Fruit fly (Drosophila melanogaster) whole organism, adult: Measurements from ENCODE around the gene CG3097.

Source experiments
- CG11617 ChIP-seq: fragments of 200-800 bp; sonication (Bioruptor generic); optimal IDR thresholded peaks from 2 replicates; lab custom pipeline; 2017; ENCODE audit warnings: mild to moderate bottlenecking, missing biosample characterization, missing genetic modification reagents, missing genetic modification characterization
- CG12768 ChIP-seq: fragments of 200-800 bp; sonication (Bioruptor generic); optimal IDR thresholded peaks from 2 replicates; lab custom pipeline; 2017; ENCODE audit warnings: missing biosample characterization, missing genetic modification characterization, mild to moderate bottlenecking, moderate library complexity, missing genetic modification reagents
- CG14711 ChIP-seq: fragments of 200-800 bp; sonication (Bioruptor generic); optimal IDR thresholded peaks from 2 replicates; lab custom pipeline; 2018; ENCODE audit warnings: missing biosample characterization, mild to moderate bottlenecking, missing genetic modification characterization, moderate library complexity
- CG1620 ChIP-seq: fragments of 200-800 bp; sonication (Bioruptor generic); optimal IDR thresholded peaks from 2 replicates; lab custom pipeline; 2016; ENCODE audit warnings: missing biosample characterization, missing genetic modification characterization
- CG33017 ChIP-seq: fragments of 200-800 bp; sonication (Bioruptor generic); optimal IDR thresholded peaks from 2 replicates; lab custom pipeline; 2018; ENCODE audit warnings: missing biosample characterization, mild to moderate bottlenecking, missing genetic modification characterization, moderate library complexity
- CG5204 ChIP-seq: fragments of 200-800 bp; sonication (Bioruptor generic); optimal IDR thresholded peaks from 2 replicates; lab custom pipeline; 2016; ENCODE audit warnings: missing biosample characterization, missing genetic modification characterization
- CG7045 ChIP-seq: fragments of 200-800 bp; sonication (Bioruptor generic); optimal IDR thresholded peaks from 2 replicates; lab custom pipeline; 2017; ENCODE audit warnings: missing biosample characterization, mild to moderate bottlenecking, missing genetic modification characterization
- CG7101 ChIP-seq: fragments of 200-800 bp; sonication (Bioruptor generic); optimal IDR thresholded peaks from 2 replicates; lab custom pipeline; 2018; ENCODE audit warnings: missing biosample characterization, mild to moderate bottlenecking, missing genetic modification characterization, moderate library complexity
- Clk ChIP-seq: fragments of 200-800 bp; sonication (Bioruptor generic); optimal IDR thresholded peaks from 2 replicates; lab custom pipeline; 2017; ENCODE audit warnings: missing biosample characterization, missing genetic modification characterization
- Crg-1 ChIP-seq: fragments of 200-800 bp; sonication (Bioruptor generic); optimal IDR thresholded peaks from 2 replicates; lab custom pipeline; 2016; ENCODE audit warnings: missing biosample characterization, missing genetic modification characterization
- Hr96 ChIP-seq: fragments of 200-800 bp; sonication (Bioruptor generic); optimal IDR thresholded peaks from 2 replicates; lab custom pipeline; 2016; ENCODE audit warnings: missing biosample characterization, missing genetic modification characterization
- Mnt ChIP-seq: fragments of 200-800 bp; sonication (Bioruptor generic); optimal IDR thresholded peaks from 2 replicates; lab custom pipeline; 2016; ENCODE audit warnings: missing biosample characterization, mild to moderate bottlenecking, missing genetic modification characterization
- bab1 ChIP-seq: fragments of 200-800 bp; sonication (Bioruptor generic); optimal IDR thresholded peaks from 3 replicates; lab custom pipeline; 2019; ENCODE audit warnings: missing biosample characterization, mild to moderate bottlenecking, missing genetic modification characterization, moderate library complexity
- cic ChIP-seq: fragments of 200-800 bp; sonication (Bioruptor generic); optimal IDR thresholded peaks from 2 replicates; lab custom pipeline; 2017; ENCODE audit warnings: missing biosample characterization, mild to moderate bottlenecking, missing genetic modification characterization, moderate library complexity
- cnc ChIP-seq, 2 experiments: fragments of >200 bp; optimal IDR thresholded peaks; 2 replicates each; lab custom pipeline; 2017
- kay ChIP-seq: fragments of 200-800 bp; sonication (Bioruptor generic); peaks from one replicate; lab custom pipeline; 2016; ENCODE audit warnings: missing biosample characterization, missing genetic modification characterization, borderline replicate concordance
- ovo ChIP-seq: fragments of 200-800 bp; sonication (Bioruptor generic); optimal IDR thresholded peaks from 2 replicates; lab custom pipeline; 2016; ENCODE audit warnings: missing biosample characterization, missing genetic modification characterization
- pad ChIP-seq: fragments of 200-800 bp; sonication (Bioruptor generic); optimal IDR thresholded peaks from 3 replicates; lab custom pipeline; 2017; ENCODE audit warnings: missing biosample characterization, missing genetic modification characterization, mild to moderate bottlenecking, moderate library complexity, missing genetic modification reagents
- tj ChIP-seq: fragments of 200-800 bp; sonication (Bioruptor generic); optimal IDR thresholded peaks from 3 replicates; lab custom pipeline; 2017; ENCODE audit warnings: missing biosample characterization, mild to moderate bottlenecking, missing genetic modification characterization, moderate library complexity
- toe ChIP-seq: fragments of 200-800 bp; sonication (Bioruptor generic); optimal IDR thresholded peaks from 2 replicates; lab custom pipeline; 2016; ENCODE audit warnings: missing biosample characterization, missing genetic modification characterization

CG3097 gene

dm6 chrX:5776547-5776946, 6.0 kb upstream of the CG3097 start, which contains the start of gene CG42264:
Gene CG42264, minus strand, starts transcription at chrX:5776647.
- TF ChIP-seq Mnt (GFP tag; lab: Kevin White, UChicago) = no peak
- no peak for TF ChIP-seq Hr96 (GFP tag; lab: Kevin White, UChicago)
- TF ChIP-seq CG7045 (GFP tag; lab: Kevin White, UChicago) = no peak
- TF ChIP-seq ovo (GFP tag; lab: Kevin White, UChicago) = no peak
- TF ChIP-seq CG12768 = no peak
- no peak for TF ChIP-seq CG5204 (GFP tag; lab: Kevin White, UChicago)
- TF ChIP-seq cic (GFP tag; lab: Kevin White, UChicago) = no peak
- no peak for TF ChIP-seq pad (GFP tag; lab: Kevin White, UChicago)
- TF ChIP-seq bab1 = no peak
- no peak for TF ChIP-seq toe
- no peak for TF ChIP-seq Crg-1 (GFP tag; lab: Kevin White, UChicago)
- TF ChIP-seq CG7101 (tag; lab: Kevin White, UChicago) = no peak
- no peak for TF ChIP-seq Clk (GFP tag; lab: Kevin White, UChicago)
- TF ChIP-seq CG33017 (tag; lab: Kevin White, UChicago) = no peak
- TF ChIP-seq CG11617 (GFP tag; lab: Kevin White, UChicago) = no peak
- no peak for TF ChIP-seq kay (GFP tag; lab: Kevin White, UChicago)

dm6 chrX:5772409-5772808, 1.8 kb upstream of the CG3097 start:
- TF ChIP-seq pad (GFP tag; lab: Kevin White, UChicago) = no peak
- no peak for TF ChIP-seq CG33017 (tag; lab: Kevin White, UChicago)
- TF ChIP-seq CG11617 (GFP tag; lab: Kevin White, UChicago) = no peak
- no peak for TF ChIP-seq CG7101 (tag; lab: Kevin White, UChicago)
- TF ChIP-seq bab1 = no peak
- no peak for TF ChIP-seq kay (GFP tag; lab: Kevin White, UChicago)
- TF ChIP-seq cnc (optimal IDR thresholded peaks at IDR 0.05; lab: Kevin White, UChicago) = no peak
- no peak for TF ChIP-seq Hr96 (GFP tag; lab: Kevin White, UChicago)
- TF ChIP-seq CG7045 (GFP tag; lab: Kevin White, UChicago) = no peak
- TF ChIP-seq ovo (GFP tag; lab: Kevin White, UChicago) = no peak
- TF ChIP-seq CG5204 (GFP tag; lab: Kevin White, UChicago) = no peak
- TF ChIP-seq tj = no peak
- no peak for TF ChIP-seq CG12768
- no peak for TF ChIP-seq CG1620 (GFP tag; lab: Kevin White, UChicago)
- TF ChIP-seq cic (GFP tag; lab: Kevin White, UChicago) = no peak

- TF ChIP-seq CG33017 (tag; lab: Kevin White, UChicago) = no peak
- TF ChIP-seq CG14711 (tag; lab: Kevin White, UChicago) = no peak
- no peak for TF ChIP-seq CG12768
- TF ChIP-seq tj = no peak
- TF ChIP-seq CG7045 (GFP tag; lab: Kevin White, UChicago) = no peak
- TF ChIP-seq CG1620 (GFP tag; lab: Kevin White, UChicago) = no peak
- no peak for TF ChIP-seq Hr96 (GFP tag; lab: Kevin White, UChicago)
- no peak for TF ChIP-seq toe
- no peak for TF ChIP-seq bab1
- TF ChIP-seq kay (GFP tag; lab: Kevin White, UChicago) = no peak
- TF ChIP-seq Mnt (GFP tag; lab: Kevin White, UChicago) = no peak
- TF ChIP-seq CG5204 (GFP tag; lab: Kevin White, UChicago) = no peak
- no peak for TF ChIP-seq Crg-1 (GFP tag; lab: Kevin White, UChicago)
- no peak for TF ChIP-seq cnc (optimal IDR thresholded peaks at IDR 0.05; lab: Kevin White, UChicago)
Observed at dm6 chrX:5768602-5769251, 1.9 kb downstream of the CG3097 start.

dm6 chrX:5766732-5767131, 3.8 kb downstream of the CG3097 start:
- TF ChIP-seq CG7101 (tag; lab: Kevin White, UChicago) = no peak
- TF ChIP-seq cic (GFP tag; lab: Kevin White, UChicago) = no peak
- TF ChIP-seq ovo (GFP tag; lab: Kevin White, UChicago) = no peak
- no peak for TF ChIP-seq Crg-1 (GFP tag; lab: Kevin White, UChicago)
- no peak for TF ChIP-seq pad (GFP tag; lab: Kevin White, UChicago)
- no peak for TF ChIP-seq CG5204 (GFP tag; lab: Kevin White, UChicago)
- no peak for TF ChIP-seq CG7045 (GFP tag; lab: Kevin White, UChicago)
- no peak for TF ChIP-seq CG33017 (tag; lab: Kevin White, UChicago)
- no peak for TF ChIP-seq tj
- TF ChIP-seq CG1620 (GFP tag; lab: Kevin White, UChicago) = no peak

dm6 chrX:5764001-5764892, 6.3 kb downstream of the CG3097 start, which contains the start of the genes MAPk-Ak2 and CG42699:
Gene MAPk-Ak2, minus strand, starts transcription at chrX:5764203.
Gene CG42699, plus strand, starts transcription at chrX:5764553.
- TF ChIP-seq CG12768 (peak; percentile 86), CG5204 (GFP tag; lab: Kevin White, UChicago) (no peak), CG33017 (tag; lab: Kevin White, UChicago) (peak; percentile 56), CG7045 (GFP tag; lab: Kevin White, UChicago) (peak; percentile 59), cic (GFP tag; lab: Kevin White, UChicago) (peak; percentile 89), Clk (GFP tag; lab: Kevin White, UChicago) (peak; percentile 28), toe (peak; percentile 52), tj (peak; percentile 59), Mnt (GFP tag; lab: Kevin White, UChicago) (peak; percentile 94), CG14711 (tag; lab: Kevin White, UChicago) (peak; percentile 70), pad (GFP tag; lab: Kevin White, UChicago) (peak; percentile 77), bab1 (peak; percentile 63), Crg-1 (GFP tag; lab: Kevin White, UChicago) (peak; percentile 97), CG7101 (tag; lab: Kevin White, UChicago) (peak; percentile 90), cnc (optimal IDR thresholded peaks at IDR 0.05; lab: Kevin White, UChicago) (no peak), kay (GFP tag; lab: Kevin White, UChicago) (peak; percentile 85), Hr96 (GFP tag; lab: Kevin White, UChicago) (no peak), ovo (GFP tag; lab: Kevin White, UChicago) (peak; percentile 98), CG1620 (GFP tag; lab: Kevin White, UChicago) (peak; percentile 95), CG11617 (GFP tag; lab: Kevin White, UChicago) (peak; percentile 90)
